Worm (Caenorhabditis elegans) whole organism, late embryonic: ENCODE measurements around the gene srw-42.

Source experiments
- ceh-24 ChIP-seq: sonication (generic microtip); optimal IDR thresholded peaks from 2 replicates; lab custom pipeline; 2016; ENCODE audit warnings: mild to moderate bottlenecking, missing genetic modification characterization, missing compliant biosample characterization
- ceh-34 ChIP-seq: sonication (generic microtip); optimal IDR thresholded peaks from 2 replicates; lab custom pipeline; 2016; ENCODE audit warnings: mild to moderate bottlenecking, missing genetic modification characterization, missing compliant biosample characterization
- ceh-45 ChIP-seq: fragments of 200-800 bp; sonication (Bioruptor generic); IDR thresholded peaks from 2 replicates; pipeline ENCODE4 v1.3.6; 2022; ENCODE audit warnings: missing genetic modification reagents, missing genetic modification characterization, missing compliant biosample characterization
- dve-1 ChIP-seq: sonication (generic microtip); optimal IDR thresholded peaks from 2 replicates; lab custom pipeline; 2017; ENCODE audit warnings: antibody characterized with exemption, mild to moderate bottlenecking, missing genetic modification characterization, missing compliant biosample characterization
- elt-2 ChIP-seq: sonication (generic microtip); optimal IDR thresholded peaks from 2 replicates; lab custom pipeline; 2016; ENCODE audit warnings: missing genetic modification reagents, missing genetic modification characterization, missing compliant biosample characterization
- madf-2 ChIP-seq: sonication (generic microtip); optimal IDR thresholded peaks from 2 replicates; lab custom pipeline; 2017; ENCODE audit warnings: missing genetic modification characterization, missing compliant biosample characterization
- nfya-1 ChIP-seq: sonication (generic microtip); optimal IDR thresholded peaks from 2 replicates; lab custom pipeline; 2017; ENCODE audit warnings: missing genetic modification characterization, mild to moderate bottlenecking, missing compliant biosample characterization, antibody characterized with exemption, moderate library complexity
- nhr-11 ChIP-seq: fragments of 150-350 bp; optimal IDR thresholded peaks from 2 replicates; lab custom pipeline; 2014; ENCODE audit warnings: missing biosample characterization, missing genetic modification characterization
- pqm-1 ChIP-seq: sonication (generic microtip); optimal IDR thresholded peaks from 2 replicates; lab custom pipeline; 2016; ENCODE audit warnings: missing genetic modification characterization, missing compliant biosample characterization
- sox-4 ChIP-seq: sonication (generic microtip); optimal IDR thresholded peaks from 2 replicates; lab custom pipeline; 2017; ENCODE audit warnings: mild to moderate bottlenecking, missing genetic modification characterization, inconsistent platforms, missing compliant biosample characterization
- syd-9 ChIP-seq: sonication (generic microtip); optimal IDR thresholded peaks from 2 replicates; lab custom pipeline; 2016; ENCODE audit warnings: mild to moderate bottlenecking, missing genetic modification characterization, moderate library complexity, missing compliant biosample characterization
- tbx-2 ChIP-seq: sonication (generic microtip); optimal IDR thresholded peaks from 2 replicates; lab custom pipeline; 2016; ENCODE audit warnings: missing genetic modification characterization, missing compliant biosample characterization

DNA sequence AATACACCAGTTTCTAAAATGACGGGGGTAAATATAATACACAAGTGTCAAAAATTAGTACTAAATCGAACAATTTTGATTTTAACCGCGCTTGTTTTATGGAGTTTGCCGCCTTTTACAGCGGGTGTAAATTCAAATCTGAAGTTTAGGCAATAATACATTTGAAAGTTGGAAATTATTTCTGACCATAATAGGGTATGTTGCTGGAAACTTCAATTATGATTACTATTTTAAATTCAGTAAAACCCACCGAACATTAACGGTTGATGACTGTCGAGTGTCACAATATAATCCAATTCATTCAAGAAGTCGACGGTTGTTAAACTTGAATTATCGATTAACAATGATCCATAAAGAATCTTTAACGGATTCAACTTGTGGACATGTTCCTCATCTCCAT lies 20.2 kb upstream of the srw-42 start:
- TF ChIP-seq tbx-2 (tag; lab: Kevin White, UChicago): no peak
- no peak for TF ChIP-seq nhr-11
- TF ChIP-seq nfya-1 (tag; lab: Kevin White, UChicago): no peak
- no peak for TF ChIP-seq pqm-1
- no peak for TF ChIP-seq elt-2
- TF ChIP-seq dve-1 (tag; lab: Kevin White, UChicago): no peak
- TF ChIP-seq ceh-45 (GFP tag; lab: Robert Waterston, UW): no peak
- no peak for TF ChIP-seq syd-9 (tag; lab: Kevin White, UChicago)
- no peak for TF ChIP-seq sox-4 (tag; lab: Kevin White, UChicago)
- TF ChIP-seq madf-2 (tag; lab: Kevin White, UChicago): no peak
- no peak for TF ChIP-seq ceh-24 (tag; lab: Kevin White, UChicago)
- no peak for TF ChIP-seq ceh-34
